Worm (Caenorhabditis elegans): ENCODE data around the gene T22C8.6.

ce11 chrII:8679799-8680198 is 49.7 kb upstream of the T22C8.6 start:
- TF ChIP-seq him-1 (tag; optimal IDR thresholded peaks at IDR 0.05), result no peak
- no peak for TF ChIP-seq W03F9.2 (tag; optimal IDR thresholded peaks at IDR 0.05)

Data from whole organism, L4/young adult.